Fruit fly (Drosophila melanogaster): ENCODE data around the gene Octbeta1R.
A peak's percentile ranks its signal among the peaks of the same experiment; 100 is the strongest.

Octbeta1R gene

dm6 chr3R:22468829-22469487 lies 28.1 kb upstream of the Octbeta1R start (continued):
- TF ChIP-seq inv (GFP tag; IDR thresholded peaks at IDR 0.05; ENCODE audit: partially characterized antibody): no peak
- TF ChIP-seq CG11085 (GFP tag; IDR thresholded peaks at IDR 0.05): peak; percentile 57
- peak; percentile 77 for TF ChIP-seq CG10654 (GFP tag; optimal IDR thresholded peaks at IDR 0.05)
- peak; percentile 86 for TF ChIP-seq lmd (GFP tag; IDR thresholded peaks at IDR 0.05)
- TF ChIP-seq ftz-f1 (GFP tag; optimal IDR thresholded peaks at IDR 0.05): peak; percentile 7
- peak; percentile 33; the same call in 1 of the 2 replicates for TF ChIP-seq CkIIα-i1 (GFP tag; IDR thresholded peaks at IDR 0.05)
- peak; percentile 86 for TF ChIP-seq bcd (GFP tag; optimal IDR thresholded peaks at IDR 0.05)
- peak; percentile 87 for TF ChIP-seq bab2 (GFP tag; optimal IDR thresholded peaks at IDR 0.05)
- TF ChIP-seq chn (GFP tag; optimal IDR thresholded peaks at IDR 0.05): peak; percentile 67
- TF ChIP-seq NfI (GFP tag; optimal IDR thresholded peaks at IDR 0.05): peak; percentile 87
- 0 out of 2 replicates have a peak, but pooled peaks have one; percentile 25 for TF ChIP-seq CG11696 (GFP tag; IDR thresholded peaks at IDR 0.05)
- peak; percentile 81 for TF ChIP-seq CG9609 (GFP tag; optimal IDR thresholded peaks at IDR 0.05)
- TF ChIP-seq gro (GFP tag; optimal IDR thresholded peaks at IDR 0.05): no peak
- TF ChIP-seq CG17802 (tag; optimal IDR thresholded peaks at IDR 0.05): peak; percentile 41
- TF ChIP-seq CG15514 (GFP tag; optimal IDR thresholded peaks at IDR 0.05): peak; percentile 85
- peak; percentile 74 to 88 for TF ChIP-seq Pdp1 (GFP tag; optimal IDR thresholded peaks at IDR 0.05)
- peak; percentile 90 for TF ChIP-seq HHEX (GFP tag; optimal IDR thresholded peaks at IDR 0.05)
- no peak for TF ChIP-seq sqz (GFP tag; optimal IDR thresholded peaks at IDR 0.05)
- TF ChIP-seq Hr3 (GFP tag; optimal IDR thresholded peaks at IDR 0.05): peak; percentile 84
- TF ChIP-seq emc (GFP tag; optimal IDR thresholded peaks at IDR 0.05): peak; percentile 78
- no peak for TF ChIP-seq vnd (GFP tag; IDR thresholded peaks at IDR 0.05; ENCODE audit: partially characterized antibody)
- TF ChIP-seq CG5953 (GFP tag; IDR thresholded peaks at IDR 0.05): peak; percentile 39; the same call in 1 of the 2 replicates
- peak; percentile 84 for TF ChIP-seq seq (GFP tag; IDR thresholded peaks at IDR 0.05)
- peak; percentile 63 for TF ChIP-seq sima (GFP tag; optimal IDR thresholded peaks at IDR 0.05)
- TF ChIP-seq CG1792 (GFP tag; optimal IDR thresholded peaks at IDR 0.05): peak; percentile 88
- peak; percentile 67 for TF ChIP-seq dm (GFP tag; optimal IDR thresholded peaks at IDR 0.05)
- peak in 1 of 2 experiments; percentile 75 for TF ChIP-seq bsh (GFP tag; optimal IDR thresholded peaks at IDR 0.05)
- TF ChIP-seq sens (GFP tag): peak; percentile 96
- peak; percentile 72 for TF ChIP-seq CG8281 (tag; optimal IDR thresholded peaks at IDR 0.05)
- TF ChIP-seq gt (GFP tag; IDR thresholded peaks at IDR 0.05): 0 out of 2 replicates have a peak, but pooled peaks have one; percentile 16
- TF ChIP-seq Dip2 (GFP tag; IDR thresholded peaks at IDR 0.05): no peak
- peak; percentile 78 for TF ChIP-seq fu2 (GFP tag; optimal IDR thresholded peaks at IDR 0.05)
- TF ChIP-seq Sox102F (GFP tag; optimal IDR thresholded peaks at IDR 0.05): peak; percentile 88
- peak; percentile 87 for TF ChIP-seq CoRest (tag; optimal IDR thresholded peaks at IDR 0.05)
- peak; percentile 34; the same call in 1 of the 2 replicates for TF ChIP-seq Adf1 (GFP tag; IDR thresholded peaks at IDR 0.05)
- TF ChIP-seq Bdp1 (GFP tag; optimal IDR thresholded peaks at IDR 0.05): peak; percentile 71
- TF ChIP-seq MESR4 (GFP tag; optimal IDR thresholded peaks at IDR 0.05): peak; percentile 13
- peak; percentile 85 for TF ChIP-seq slp2 (GFP tag; optimal IDR thresholded peaks at IDR 0.05)
- TF ChIP-seq mld (GFP tag; IDR thresholded peaks at IDR 0.05; ENCODE audit: partially characterized antibody): no peak
- TF ChIP-seq Sin3A (optimal IDR thresholded peaks at IDR 0.05): no peak
- no peak for TF ChIP-seq dati (GFP tag; IDR thresholded peaks at IDR 0.05)
- peak; percentile 80 for TF ChIP-seq CG8944 (GFP tag; optimal IDR thresholded peaks at IDR 0.05)
- peak; percentile 98 for TF ChIP-seq CG10274 (GFP tag; optimal IDR thresholded peaks at IDR 0.05)
- TF ChIP-seq Fer1 (GFP tag; optimal IDR thresholded peaks at IDR 0.05): peak; percentile 96
- TF ChIP-seq CG2202 (tag; optimal IDR thresholded peaks at IDR 0.05): no peak
- peak; percentile 94 for TF ChIP-seq sd (tag; optimal IDR thresholded peaks at IDR 0.05)
- TF ChIP-seq Nf-YC (tag; optimal IDR thresholded peaks at IDR 0.05): peak; percentile 78
- peak; percentile 88 for TF ChIP-seq eyg (GFP tag; optimal IDR thresholded peaks at IDR 0.05)
- TF ChIP-seq luna (GFP tag; optimal IDR thresholded peaks at IDR 0.05): peak; percentile 70
- TF ChIP-seq gcm (GFP tag; optimal IDR thresholded peaks at IDR 0.05): no peak
